Worm (Caenorhabditis elegans) whole organism, young adult: ENCODE data around the gene math-39.
A peak's percentile ranks its signal among the peaks of the same experiment; 100 is the strongest.

ENCODE experiments used
- B0035.1 ChIP-seq: sonication (generic microtip); optimal IDR thresholded peaks from 2 replicates; lab custom pipeline; 2016; ENCODE audit warnings: missing genetic modification characterization, mild to moderate bottlenecking, missing compliant biosample characterization, missing genotype, missing genetic modification reagents
- B0336.3 ChIP-seq: fragments of 200-800 bp; sonication (Bioruptor generic); IDR thresholded peaks from 2 replicates; pipeline ENCODE4 v1.3.6; 2022; ENCODE audit warnings: missing genetic modification characterization, missing compliant biosample characterization
- C06A6.2 ChIP-seq: fragments of 200-800 bp; sonication (Bioruptor generic); conservative IDR thresholded peaks from 2 replicates; pipeline ENCODE4 v1.3.6; 2022; ENCODE audit warnings: missing genetic modification characterization, missing compliant biosample characterization
- F10E7.11 ChIP-seq: sonication (generic microtip); optimal IDR thresholded peaks from 2 replicates; lab custom pipeline; 2017; ENCODE audit warnings: mild to moderate bottlenecking, missing genetic modification characterization, moderate library complexity, missing compliant biosample characterization
- F33H1.4 ChIP-seq: fragments of 200-800 bp; sonication (Bioruptor generic); IDR thresholded peaks from 2 replicates; pipeline ENCODE4 v1.3.6; 2022; ENCODE audit warnings: missing genetic modification reagents, missing genetic modification characterization, missing compliant biosample characterization
- F39B2.1 ChIP-seq: fragments of 200-800 bp; sonication (Bioruptor generic); IDR thresholded peaks from 2 replicates; pipeline ENCODE4 v1.3.6; 2022; ENCODE audit warnings: missing genetic modification reagents, missing genetic modification characterization, missing compliant biosample characterization
- F55B11.4 ChIP-seq: sonication (generic microtip); optimal IDR thresholded peaks from 2 replicates; lab custom pipeline; 2016; ENCODE audit warnings: missing compliant biosample characterization, missing genetic modification characterization, borderline replicate concordance; ENCODE audit not compliant: insufficient read depth
- T07F8.4 ChIP-seq: sonication (generic microtip); optimal IDR thresholded peaks from 2 replicates; lab custom pipeline; 2016; ENCODE audit warnings: mild to moderate bottlenecking, missing genetic modification characterization, moderate library complexity, missing compliant biosample characterization
- T26A5.8 ChIP-seq: sonication (generic microtip); optimal IDR thresholded peaks from 2 replicates; lab custom pipeline; 2016; ENCODE audit warnings: missing genetic modification characterization, missing compliant biosample characterization
- Y56A3A.18 ChIP-seq: fragments of 200-800 bp; sonication (Bioruptor generic); IDR thresholded peaks from 2 replicates; pipeline ENCODE4 v1.3.6; 2022; ENCODE audit warnings: missing genetic modification reagents, missing genetic modification characterization, missing compliant biosample characterization
- akir-1 ChIP-seq: fragments of 200-800 bp; sonication (Bioruptor generic); optimal IDR thresholded peaks from 2 replicates; lab custom pipeline; 2018; ENCODE audit warnings: mild to moderate bottlenecking, missing genetic modification characterization, moderate library complexity, missing compliant biosample characterization
- atf-7 ChIP-seq: sonication (generic microtip); optimal IDR thresholded peaks from 2 replicates; lab custom pipeline; 2017; ENCODE audit warnings: mild to moderate bottlenecking, missing genetic modification characterization, missing compliant biosample characterization
- attf-5 ChIP-seq: fragments of 200-800 bp; sonication (Bioruptor generic); optimal IDR thresholded peaks from 2 replicates; lab custom pipeline; 2018; ENCODE audit warnings: mild to moderate bottlenecking, missing genetic modification characterization, missing compliant biosample characterization
- ceh-58 ChIP-seq: fragments of 200-800 bp; sonication (Bioruptor generic); IDR thresholded peaks from 2 replicates; pipeline ENCODE4 v1.3.6; 2022; ENCODE audit warnings: missing genetic modification characterization, missing compliant biosample characterization
- die-1 ChIP-seq: sonication (generic microtip); optimal IDR thresholded peaks from 2 replicates; lab custom pipeline; 2016; ENCODE audit warnings: missing genotype, mild to moderate bottlenecking, missing genetic modification characterization, missing compliant biosample characterization
- dox-1 ChIP-seq: fragments of 200-800 bp; sonication (Bioruptor generic); IDR thresholded peaks from 2 replicates; pipeline ENCODE4 v1.3.6; 2022; ENCODE audit warnings: missing genetic modification reagents, missing genetic modification characterization, missing compliant biosample characterization
- egl-18 ChIP-seq: fragments of 200-800 bp; sonication (Bioruptor generic); IDR thresholded peaks from 2 replicates; pipeline ENCODE4 v1.3.6; 2022; ENCODE audit warnings: missing genetic modification reagents, missing genetic modification characterization, missing compliant biosample characterization
- egl-44 ChIP-seq: fragments of 200-800 bp; sonication (Bioruptor generic); IDR thresholded peaks from 2 replicates; pipeline ENCODE4 v1.3.6; 2022; ENCODE audit warnings: missing genetic modification reagents, missing genetic modification characterization, missing compliant biosample characterization
- gei-17 ChIP-seq: fragments of 200-800 bp; sonication (Bioruptor generic); optimal IDR thresholded peaks from 2 replicates; lab custom pipeline; 2018; ENCODE audit warnings: mild to moderate bottlenecking, missing genetic modification characterization, missing compliant biosample characterization
- hlh-12 ChIP-seq: sonication (generic microtip); optimal IDR thresholded peaks from 2 replicates; lab custom pipeline; 2016; ENCODE audit warnings: missing genetic modification characterization, missing compliant biosample characterization
- hrde-1 ChIP-seq: sonication (generic microtip); optimal IDR thresholded peaks from 2 replicates; lab custom pipeline; 2016; ENCODE audit warnings: missing genetic modification characterization, mild to moderate bottlenecking, missing compliant biosample characterization, moderate library complexity, missing genotype, missing genetic modification reagents, borderline replicate concordance
- let-607 ChIP-seq, 2 experiments: fragments of 200-800 bp in 1 of 2; sonication (Bioruptor generic) in 1 of 2; sonication (generic microtip) in 1 of 2; optimal IDR thresholded peaks; 2 replicates each; lab custom pipeline; 2016 to 2018; ENCODE audit warnings: mild to moderate bottlenecking in 2 of 2, missing compliant biosample characterization in 2 of 2, missing genetic modification characterization in 2 of 2, moderate library complexity in 2 of 2, missing genotype in 1 of 2
- lin-26 ChIP-seq: fragments of 200-800 bp; sonication (Bioruptor generic); IDR thresholded peaks from 2 replicates; pipeline ENCODE4 v1.3.6; 2022; ENCODE audit warnings: missing genetic modification reagents, missing genetic modification characterization, missing compliant biosample characterization
- lsy-27 ChIP-seq: sonication (generic microtip); optimal IDR thresholded peaks from 2 replicates; lab custom pipeline; 2017; ENCODE audit warnings: missing genetic modification characterization, mild to moderate bottlenecking, missing compliant biosample characterization, antibody characterized with exemption, missing genotype, borderline replicate concordance; ENCODE audit not compliant: insufficient read depth
- madf-10 ChIP-seq: sonication (generic microtip); optimal IDR thresholded peaks from 2 replicates; lab custom pipeline; 2016; ENCODE audit warnings: mild to moderate bottlenecking, missing genetic modification characterization, missing compliant biosample characterization
- mcd-1 ChIP-seq: fragments of 200-800 bp; sonication (Bioruptor generic); IDR thresholded peaks from 2 replicates; pipeline ENCODE4 v1.3.6; 2022; ENCODE audit warnings: missing genetic modification reagents, missing genetic modification characterization, missing compliant biosample characterization
- mel-28 ChIP-seq: sonication (generic microtip); optimal IDR thresholded peaks from 2 replicates; lab custom pipeline; 2016; ENCODE audit warnings: borderline replicate concordance, mild to moderate bottlenecking, missing genetic modification characterization, missing compliant biosample characterization
- mxl-1 ChIP-seq: sonication (generic microtip); optimal IDR thresholded peaks from 2 replicates; lab custom pipeline; 2016; ENCODE audit warnings: missing genetic modification characterization, missing compliant biosample characterization
- nfya-1 ChIP-seq: sonication (generic microtip); optimal IDR thresholded peaks from 2 replicates; lab custom pipeline; 2017; ENCODE audit warnings: antibody characterized with exemption, missing compliant biosample characterization, missing genetic modification characterization, borderline replicate concordance; ENCODE audit not compliant: insufficient read depth
- nhr-120 ChIP-seq: fragments of 200-800 bp; sonication (Bioruptor generic); IDR thresholded peaks from 2 replicates; pipeline ENCODE4 v1.3.6; 2022; ENCODE audit warnings: missing genetic modification characterization, missing compliant biosample characterization
- nhr-80 ChIP-seq: sonication (generic microtip); optimal IDR thresholded peaks from 2 replicates; lab custom pipeline; 2016; ENCODE audit warnings: missing genetic modification characterization, missing compliant biosample characterization
- nhr-90 ChIP-seq: sonication (generic microtip); optimal IDR thresholded peaks from 2 replicates; lab custom pipeline; 2016; ENCODE audit warnings: missing genotype, mild to moderate bottlenecking, missing genetic modification characterization, missing compliant biosample characterization
- rec-8 ChIP-seq, 2 experiments: sonication (generic microtip); optimal IDR thresholded peaks; 2 replicates each; lab custom pipeline; 2016; ENCODE audit warnings: mild to moderate bottlenecking in 2 of 2, missing genetic modification characterization in 2 of 2, missing genetic modification reagents in 2 of 2, missing genotype in 2 of 2, missing biosample characterization in 1 of 2, missing compliant biosample characterization in 1 of 2, moderate library complexity in 1 of 2
- sea-2 ChIP-seq: fragments of 200-800 bp; sonication (Bioruptor generic); IDR thresholded peaks from 2 replicates; pipeline ENCODE4 v1.3.6; 2022; ENCODE audit warnings: missing genetic modification characterization, missing compliant biosample characterization
- snpc-3.4 ChIP-seq: sonication (generic microtip); optimal IDR thresholded peaks from 2 replicates; lab custom pipeline; 2017; ENCODE audit warnings: missing genetic modification characterization, mild to moderate bottlenecking, missing compliant biosample characterization, antibody characterized with exemption, moderate library complexity, missing genotype, missing genetic modification reagents
- sptf-2 ChIP-seq: fragments of 200-800 bp; sonication (Bioruptor generic); optimal IDR thresholded peaks from 2 replicates; lab custom pipeline; 2018; ENCODE audit warnings: mild to moderate bottlenecking, missing genetic modification characterization, missing compliant biosample characterization
- tlf-1 ChIP-seq: fragments of 200-800 bp; sonication (Bioruptor generic); optimal IDR thresholded peaks from 2 replicates; lab custom pipeline; 2018; ENCODE audit warnings: mild to moderate bottlenecking, missing genetic modification characterization, missing compliant biosample characterization
- unc-130 ChIP-seq: sonication (generic microtip); optimal IDR thresholded peaks from 2 replicates; lab custom pipeline; 2016; ENCODE audit warnings: missing genetic modification reagents, missing genetic modification characterization, missing compliant biosample characterization
- ztf-18 ChIP-seq: sonication (generic microtip); optimal IDR thresholded peaks from 2 replicates; lab custom pipeline; 2016; ENCODE audit warnings: missing genotype, mild to moderate bottlenecking, missing genetic modification characterization, missing compliant biosample characterization
- ztf-25 ChIP-seq: fragments of 200-800 bp; sonication (Bioruptor generic); IDR thresholded peaks from 2 replicates; pipeline ENCODE4 v1.3.6; 2022; ENCODE audit warnings: missing genetic modification reagents, missing genetic modification characterization, missing compliant biosample characterization
- ztf-26 ChIP-seq: sonication (generic microtip); optimal IDR thresholded peaks from 2 replicates; lab custom pipeline; 2017; ENCODE audit warnings: missing genetic modification characterization, missing compliant biosample characterization
- ztf-3 ChIP-seq: fragments of 200-800 bp; sonication (Bioruptor generic); optimal IDR thresholded peaks from 2 replicates; lab custom pipeline; 2018; ENCODE audit warnings: mild to moderate bottlenecking, missing genetic modification characterization, missing compliant biosample characterization

The math-39 gene

DNA sequence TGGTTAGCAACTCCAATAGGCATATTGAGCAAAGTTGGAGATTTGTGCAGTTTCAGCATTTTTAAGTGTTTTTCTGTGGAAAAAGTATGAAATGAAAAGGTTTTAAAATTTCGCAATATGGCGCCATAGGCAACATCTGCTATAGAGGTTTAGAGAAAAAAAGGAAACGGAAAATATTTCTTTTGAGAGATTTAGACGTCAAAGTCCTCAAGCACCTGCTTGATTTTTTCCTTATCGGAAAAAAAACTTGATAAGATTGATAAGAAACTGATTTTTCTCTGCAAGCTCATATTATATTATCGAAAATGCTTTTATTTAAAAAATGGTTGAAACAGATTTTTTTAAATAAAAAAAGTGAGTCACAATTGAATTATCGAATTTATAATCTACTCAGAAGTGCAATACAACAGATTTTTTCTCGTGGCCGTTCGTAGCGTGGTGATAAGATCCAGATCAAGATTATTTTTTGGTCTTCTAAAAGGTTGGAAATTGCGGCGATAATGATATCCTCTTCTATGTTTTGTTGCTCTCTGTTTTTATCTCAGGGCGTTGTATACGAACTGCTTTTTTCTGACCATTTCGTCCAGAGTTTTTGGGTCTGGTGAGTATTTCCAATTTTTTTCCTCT is 12.1 kb upstream of the math-39 start, which contains the start of gene fbxc-19 (continued):
- no peak for TF ChIP-seq mxl-1
- TF ChIP-seq sea-2 (GFP tag; lab: Robert Waterston, UW), result no peak
- TF ChIP-seq nfya-1 (tag; lab: Kevin White, UChicago), result no peak
- no peak for TF ChIP-seq egl-44
- no peak for TF ChIP-seq F39B2.1 (GFP tag; lab: Robert Waterston, UW)
- no peak for TF ChIP-seq hlh-12 (tag; lab: Kevin White, UChicago)
- no peak for TF ChIP-seq mcd-1 (GFP tag; lab: Robert Waterston, UW)
- no peak for TF ChIP-seq madf-10
- TF ChIP-seq nhr-90 (tag; lab: Kevin White, UChicago), result no peak
- TF ChIP-seq ztf-3 (GFP tag; lab: Kevin White, UChicago), result no peak
- no peak for TF ChIP-seq F55B11.4 (tag; lab: Kevin White, UChicago)
- no peak for TF ChIP-seq egl-18 (GFP tag; lab: Robert Waterston, UW)
- TF ChIP-seq gei-17 (GFP tag; lab: Kevin White, UChicago), result peak; percentile 14
- no peak for TF ChIP-seq mel-28 (tag; lab: Kevin White, UChicago)
- no peak for TF ChIP-seq nhr-120 (GFP tag; lab: Robert Waterston, UW)
- TF ChIP-seq lin-26 (GFP tag; lab: Robert Waterston, UW), result no peak
- no peak for TF ChIP-seq lsy-27
- no peak for TF ChIP-seq C06A6.2 (GFP tag; lab: Robert Waterston, UW)
- no peak for TF ChIP-seq sptf-2
- TF ChIP-seq T26A5.8, result no peak
- TF ChIP-seq unc-130 (GFP tag; lab: Kevin White, UChicago), result no peak
- no peak for TF ChIP-seq hrde-1 (tag; lab: Kevin White, UChicago)
- TF ChIP-seq ztf-25 (GFP tag; lab: Robert Waterston, UW), result no peak
- peak; percentile 68 for TF ChIP-seq nhr-80 (tag; lab: Kevin White, UChicago)
- TF ChIP-seq F33H1.4 (GFP tag; lab: Robert Waterston, UW), result no peak
- TF ChIP-seq tlf-1 (GFP tag; lab: Kevin White, UChicago), result no peak
- TF ChIP-seq ceh-58 (GFP tag; lab: Robert Waterston, UW), result no peak
- TF ChIP-seq B0336.3 (GFP tag; lab: Robert Waterston, UW), result no peak
- TF ChIP-seq rec-8 (tag; optimal IDR thresholded peaks at IDR 0.05; lab: Kevin White, UChicago), result no peak
- no peak for TF ChIP-seq let-607 (tag; optimal IDR thresholded peaks at IDR 0.05; lab: Kevin White, UChicago)
- no peak for TF ChIP-seq F10E7.11 (tag; lab: Kevin White, UChicago)
- 0 out of 2 replicates have a peak, but pooled peaks have one; percentile 8 for TF ChIP-seq dox-1 (GFP tag; lab: Robert Waterston, UW)
- TF ChIP-seq snpc-3.4 (tag; lab: Kevin White, UChicago), result no peak
- TF ChIP-seq atf-7 (tag; lab: Kevin White, UChicago), result peak; percentile 14
- TF ChIP-seq T07F8.4 (tag; lab: Kevin White, UChicago), result no peak
- peak; percentile 88 for TF ChIP-seq attf-5
- TF ChIP-seq ztf-18 (tag; lab: Kevin White, UChicago), result no peak
- TF ChIP-seq akir-1 (GFP tag; lab: Kevin White, UChicago), result no peak
- TF ChIP-seq die-1, result no peak
- no peak for TF ChIP-seq Y56A3A.18 (GFP tag; lab: Robert Waterston, UW)
- TF ChIP-seq ztf-26, result no peak
- TF ChIP-seq B0035.1 (tag; lab: Kevin White, UChicago), result no peak
- TF ChIP-seq, all 124 proteins: peak for 8
